Worm (Caenorhabditis elegans) whole organism, L2 larva: ENCODE measurements around the gene sra-11.

Source experiments
- F13H6.1 ChIP-seq: sonication (generic microtip); optimal IDR thresholded peaks from 2 replicates; lab custom pipeline; 2016; ENCODE audit warnings: missing genetic modification characterization, missing compliant biosample characterization
- aly-2 ChIP-seq: fragments of 150-350 bp; optimal IDR thresholded peaks from 2 replicates; lab custom pipeline; 2014; ENCODE audit warnings: missing biosample characterization, missing genetic modification characterization
- elt-3 ChIP-seq: sonication (generic microtip); optimal IDR thresholded peaks from 2 replicates; lab custom pipeline; 2017; ENCODE audit warnings: missing biosample characterization, missing genetic modification characterization
- lin-11 ChIP-seq: fragments of 150-350 bp; sonication (generic microtip); optimal IDR thresholded peaks from 2 replicates; lab custom pipeline; 2014; ENCODE audit warnings: missing biosample characterization, missing genetic modification characterization, inconsistent platforms, mixed read lengths
- nhr-11 ChIP-seq: fragments of 150-350 bp; optimal IDR thresholded peaks from 2 replicates; lab custom pipeline; 2014; ENCODE audit warnings: missing biosample characterization, missing genetic modification characterization
- nhr-12 ChIP-seq: fragments of 150-350 bp; optimal IDR thresholded peaks from 2 replicates; lab custom pipeline; 2014; ENCODE audit warnings: missing biosample characterization, missing genetic modification characterization

DNA sequence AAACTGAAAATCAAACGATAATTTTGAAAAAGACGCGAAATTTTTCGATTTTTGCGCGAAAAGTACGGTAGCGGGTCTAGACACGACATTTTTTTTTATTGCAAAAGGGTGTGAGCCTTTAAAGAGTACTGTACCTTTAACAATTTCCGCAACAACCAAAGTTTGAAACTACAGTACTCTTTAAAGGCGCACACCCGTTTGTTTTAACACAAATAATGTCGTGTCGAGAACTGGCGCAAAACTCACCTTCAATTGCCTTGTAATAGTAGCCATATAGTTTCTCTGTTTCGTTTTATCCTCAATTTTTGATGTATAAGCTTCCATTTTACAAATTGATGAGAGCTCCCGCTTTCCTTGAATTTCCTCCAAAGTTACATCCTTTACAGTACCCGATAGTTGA lies 24.9 kb downstream of the sra-11 start:
- TF ChIP-seq aly-2 (tag; lab: Kevin White, UChicago) (no peak), F13H6.1 (tag; lab: Kevin White, UChicago) (no peak), lin-11 (tag; lab: Kevin White, UChicago) (no peak), nhr-11 (tag; lab: Kevin White, UChicago) (no peak), elt-3 (no peak), nhr-12 (tag; lab: Kevin White, UChicago) (no peak)
